Worm (Caenorhabditis elegans) whole organism, young adult: ENCODE data around the gene srz-60.

Source experiments
- B0035.1 ChIP-seq: sonication (generic microtip); optimal IDR thresholded peaks from 2 replicates; lab custom pipeline; 2016; ENCODE audit warnings: missing genetic modification characterization, mild to moderate bottlenecking, missing compliant biosample characterization, missing genotype, missing genetic modification reagents
- D2030.7 ChIP-seq: fragments of 200-800 bp; sonication (Bioruptor generic); IDR thresholded peaks from 2 replicates; pipeline ENCODE4 v1.3.6; 2022; ENCODE audit warnings: missing genetic modification reagents, missing genetic modification characterization, missing compliant biosample characterization
- F23B12.7 ChIP-seq: sonication (generic microtip); optimal IDR thresholded peaks from 2 replicates; lab custom pipeline; 2017; ENCODE audit warnings: missing genetic modification characterization, mild to moderate bottlenecking, missing compliant biosample characterization, antibody characterized with exemption, moderate library complexity; ENCODE audit not compliant: insufficient read depth
- F33H1.4 ChIP-seq: fragments of 200-800 bp; sonication (Bioruptor generic); IDR thresholded peaks from 2 replicates; pipeline ENCODE4 v1.3.6; 2022; ENCODE audit warnings: missing genetic modification reagents, missing genetic modification characterization, missing compliant biosample characterization
- F55B11.4 ChIP-seq: sonication (generic microtip); optimal IDR thresholded peaks from 2 replicates; lab custom pipeline; 2016; ENCODE audit warnings: missing compliant biosample characterization, missing genetic modification characterization, borderline replicate concordance; ENCODE audit not compliant: insufficient read depth
- K11D2.4 ChIP-seq: fragments of 200-800 bp; sonication (Bioruptor generic); IDR thresholded peaks from 2 replicates; pipeline ENCODE4 v1.3.6; 2022; ENCODE audit warnings: missing genetic modification reagents, missing genetic modification characterization, missing compliant biosample characterization
- T07F8.4 ChIP-seq: sonication (generic microtip); optimal IDR thresholded peaks from 2 replicates; lab custom pipeline; 2016; ENCODE audit warnings: mild to moderate bottlenecking, missing genetic modification characterization, moderate library complexity, missing compliant biosample characterization
- T26A5.8 ChIP-seq: sonication (generic microtip); optimal IDR thresholded peaks from 2 replicates; lab custom pipeline; 2016; ENCODE audit warnings: missing genetic modification characterization, missing compliant biosample characterization
- Y53F4B.3 ChIP-seq: fragments of 200-800 bp; sonication (Bioruptor generic); IDR thresholded peaks from 2 replicates; pipeline ENCODE4 v1.3.6; 2022; ENCODE audit warnings: missing genetic modification reagents, missing genetic modification characterization, missing compliant biosample characterization
- Y53G8AR.9 ChIP-seq: fragments of 200-800 bp; sonication (Bioruptor generic); conservative IDR thresholded peaks from 2 replicates; pipeline ENCODE4 v1.3.6; 2022; ENCODE audit warnings: missing genetic modification reagents, missing genetic modification characterization, missing compliant biosample characterization
- Y67H2A.10 ChIP-seq: fragments of 200-800 bp; sonication (Bioruptor generic); conservative IDR thresholded peaks from 2 replicates; pipeline ENCODE4 v1.3.6; 2022; ENCODE audit warnings: missing genetic modification reagents, missing genetic modification characterization, missing compliant biosample characterization
- Y79H2A.3 ChIP-seq: fragments of 200-800 bp; sonication (Bioruptor generic); conservative IDR thresholded peaks from 2 replicates; pipeline ENCODE4 v1.3.6; 2022; ENCODE audit warnings: missing genetic modification reagents, missing genetic modification characterization, missing compliant biosample characterization
- Y95B8A.8 ChIP-seq: fragments of 200-800 bp; sonication (Bioruptor generic); IDR thresholded peaks from 2 replicates; pipeline ENCODE4 v1.3.6; 2022; ENCODE audit warnings: missing genetic modification reagents, missing genetic modification characterization, missing compliant biosample characterization
- ama-1 ChIP-seq, 3 experiments: fragments of 150-350 bp in 1 of 3; sonication (generic microtip) in 2 of 3; optimal IDR thresholded peaks; 2 replicates each; lab custom pipeline; 2014 to 2018; ENCODE audit warnings: missing biosample characterization in 2 of 3, missing genetic modification characterization in 2 of 3, missing genetic modification reagents in 2 of 3
- atf-7 ChIP-seq: sonication (generic microtip); optimal IDR thresholded peaks from 2 replicates; lab custom pipeline; 2017; ENCODE audit warnings: mild to moderate bottlenecking, missing genetic modification characterization, missing compliant biosample characterization
- ccch-3 ChIP-seq: fragments of 200-800 bp; sonication (Bioruptor generic); optimal IDR thresholded peaks from 2 replicates; lab custom pipeline; 2018; ENCODE audit warnings: mild to moderate bottlenecking, missing genetic modification characterization, missing compliant biosample characterization
- cebp-1 ChIP-seq, 2 experiments: fragments of 200-800 bp in 1 of 2; sonication (Bioruptor generic) in 1 of 2; sonication (generic microtip) in 1 of 2; IDR thresholded peaks in 1 of 2; optimal IDR thresholded peaks in 1 of 2; 2 replicates each; pipeline versions ENCODE4 v1.3.6 to Lab custom; 2017 to 2022; ENCODE audit warnings: missing compliant biosample characterization in 2 of 2, missing genetic modification characterization in 2 of 2, mild to moderate bottlenecking in 1 of 2, missing genetic modification reagents in 1 of 2, moderate library complexity in 1 of 2
- cebp-2 ChIP-seq: fragments of 200-800 bp; sonication (Bioruptor generic); IDR thresholded peaks from 2 replicates; pipeline ENCODE4 v1.3.6; 2022; ENCODE audit warnings: missing genetic modification characterization, missing compliant biosample characterization
- ceh-100 ChIP-seq: fragments of 200-800 bp; sonication (Bioruptor generic); IDR thresholded peaks from 2 replicates; pipeline ENCODE4 v1.3.6; 2022; ENCODE audit warnings: missing genetic modification reagents, missing genetic modification characterization, missing compliant biosample characterization
- ceh-40 ChIP-seq: fragments of 200-800 bp; sonication (Bioruptor generic); IDR thresholded peaks from 2 replicates; pipeline ENCODE4 v1.3.6; 2022; ENCODE audit warnings: missing genetic modification characterization, missing compliant biosample characterization
- ceh-91 ChIP-seq: fragments of 200-800 bp; sonication (Bioruptor generic); IDR thresholded peaks from 2 replicates; pipeline ENCODE4 v1.3.6; 2022; ENCODE audit warnings: missing genetic modification reagents, missing genetic modification characterization, missing compliant biosample characterization
- egl-44 ChIP-seq: fragments of 200-800 bp; sonication (Bioruptor generic); IDR thresholded peaks from 2 replicates; pipeline ENCODE4 v1.3.6; 2022; ENCODE audit warnings: missing genetic modification reagents, missing genetic modification characterization, missing compliant biosample characterization
- fkh-3 ChIP-seq: sonication (generic microtip); optimal IDR thresholded peaks from 2 replicates; lab custom pipeline; 2016; ENCODE audit warnings: mild to moderate bottlenecking, missing genetic modification characterization, missing compliant biosample characterization
- gei-17 ChIP-seq: fragments of 200-800 bp; sonication (Bioruptor generic); optimal IDR thresholded peaks from 2 replicates; lab custom pipeline; 2018; ENCODE audit warnings: mild to moderate bottlenecking, missing genetic modification characterization, missing compliant biosample characterization
- hlh-12 ChIP-seq: sonication (generic microtip); optimal IDR thresholded peaks from 2 replicates; lab custom pipeline; 2016; ENCODE audit warnings: missing genetic modification characterization, missing compliant biosample characterization
- hrde-1 ChIP-seq: sonication (generic microtip); optimal IDR thresholded peaks from 2 replicates; lab custom pipeline; 2016; ENCODE audit warnings: missing genetic modification characterization, mild to moderate bottlenecking, missing compliant biosample characterization, moderate library complexity, missing genotype, missing genetic modification reagents, borderline replicate concordance
- lin-26 ChIP-seq: fragments of 200-800 bp; sonication (Bioruptor generic); IDR thresholded peaks from 2 replicates; pipeline ENCODE4 v1.3.6; 2022; ENCODE audit warnings: missing genetic modification reagents, missing genetic modification characterization, missing compliant biosample characterization
- lin-40 ChIP-seq: sonication (generic microtip); optimal IDR thresholded peaks from 2 replicates; lab custom pipeline; 2016; ENCODE audit warnings: missing genetic modification characterization, mild to moderate bottlenecking, missing compliant biosample characterization, missing genotype, missing genetic modification reagents
- lin-54 ChIP-seq: fragments of 200-800 bp; sonication (Bioruptor generic); optimal IDR thresholded peaks from 2 replicates; lab custom pipeline; 2018; ENCODE audit warnings: mild to moderate bottlenecking, missing genetic modification characterization, missing compliant biosample characterization
- lir-1 ChIP-seq: fragments of 200-800 bp; sonication (Bioruptor generic); conservative IDR thresholded peaks from 2 replicates; pipeline ENCODE4 v1.3.6; 2022; ENCODE audit warnings: missing genetic modification reagents, missing genetic modification characterization, missing compliant biosample characterization
- lsl-1 ChIP-seq: fragments of 200-800 bp; sonication (Bioruptor generic); optimal IDR thresholded peaks from 2 replicates; lab custom pipeline; 2018; ENCODE audit warnings: mild to moderate bottlenecking, missing genetic modification characterization, moderate library complexity, missing compliant biosample characterization
- madf-6 ChIP-seq: fragments of 200-800 bp; sonication (Bioruptor generic); IDR thresholded peaks from 2 replicates; pipeline ENCODE4 v1.3.6; 2022; ENCODE audit warnings: missing genetic modification reagents, missing genetic modification characterization, missing compliant biosample characterization
- mxl-1 ChIP-seq: sonication (generic microtip); optimal IDR thresholded peaks from 2 replicates; lab custom pipeline; 2016; ENCODE audit warnings: missing genetic modification characterization, missing compliant biosample characterization
- nfya-1 ChIP-seq: sonication (generic microtip); optimal IDR thresholded peaks from 2 replicates; lab custom pipeline; 2017; ENCODE audit warnings: antibody characterized with exemption, missing compliant biosample characterization, missing genetic modification characterization, borderline replicate concordance; ENCODE audit not compliant: insufficient read depth
- nfya-2 ChIP-seq: fragments of 200-800 bp; sonication (Bioruptor generic); IDR thresholded peaks from 2 replicates; pipeline ENCODE4 v1.3.6; 2022; ENCODE audit warnings: missing genetic modification reagents, missing genetic modification characterization, missing compliant biosample characterization
- nhr-120 ChIP-seq: fragments of 200-800 bp; sonication (Bioruptor generic); IDR thresholded peaks from 2 replicates; pipeline ENCODE4 v1.3.6; 2022; ENCODE audit warnings: missing genetic modification characterization, missing compliant biosample characterization
- nhr-27 ChIP-seq: fragments of 200-800 bp; sonication (Bioruptor generic); optimal IDR thresholded peaks from 2 replicates; lab custom pipeline; 2018; ENCODE audit warnings: mild to moderate bottlenecking, missing genetic modification characterization, moderate library complexity, missing compliant biosample characterization
- nhr-80 ChIP-seq: sonication (generic microtip); optimal IDR thresholded peaks from 2 replicates; lab custom pipeline; 2016; ENCODE audit warnings: missing genetic modification characterization, missing compliant biosample characterization
- rec-8 ChIP-seq, 2 experiments: sonication (generic microtip); optimal IDR thresholded peaks; 2 replicates each; lab custom pipeline; 2016; ENCODE audit warnings: mild to moderate bottlenecking in 2 of 2, missing genetic modification characterization in 2 of 2, missing genetic modification reagents in 2 of 2, missing genotype in 2 of 2, missing biosample characterization in 1 of 2, missing compliant biosample characterization in 1 of 2, moderate library complexity in 1 of 2
- snpc-1.1 ChIP-seq: sonication (generic microtip); optimal IDR thresholded peaks from 2 replicates; lab custom pipeline; 2017; ENCODE audit warnings: missing genetic modification characterization, mild to moderate bottlenecking, missing compliant biosample characterization, antibody characterized with exemption, moderate library complexity, missing genotype, missing genetic modification reagents; ENCODE audit not compliant: insufficient read depth
- snpc-3.4 ChIP-seq: sonication (generic microtip); optimal IDR thresholded peaks from 2 replicates; lab custom pipeline; 2017; ENCODE audit warnings: missing genetic modification characterization, mild to moderate bottlenecking, missing compliant biosample characterization, antibody characterized with exemption, moderate library complexity, missing genotype, missing genetic modification reagents
- somi-1 ChIP-seq: fragments of 200-800 bp; sonication (Bioruptor generic); optimal IDR thresholded peaks from 2 replicates; lab custom pipeline; 2018; ENCODE audit warnings: mild to moderate bottlenecking, missing genetic modification characterization, missing compliant biosample characterization
- tbx-9 ChIP-seq: sonication (generic microtip); optimal IDR thresholded peaks from 2 replicates; lab custom pipeline; 2016; ENCODE audit warnings: borderline replicate concordance, missing genetic modification characterization, inconsistent platforms, missing compliant biosample characterization
- unc-130 ChIP-seq: sonication (generic microtip); optimal IDR thresholded peaks from 2 replicates; lab custom pipeline; 2016; ENCODE audit warnings: missing genetic modification reagents, missing genetic modification characterization, missing compliant biosample characterization
- xnd-1 ChIP-seq: sonication (generic microtip); optimal IDR thresholded peaks from 2 replicates; lab custom pipeline; 2016; ENCODE audit warnings: missing genotype, missing genetic modification reagents, missing genetic modification characterization, missing compliant biosample characterization
- ztf-26 ChIP-seq: sonication (generic microtip); optimal IDR thresholded peaks from 2 replicates; lab custom pipeline; 2017; ENCODE audit warnings: missing genetic modification characterization, missing compliant biosample characterization
- ztf-3 ChIP-seq: fragments of 200-800 bp; sonication (Bioruptor generic); optimal IDR thresholded peaks from 2 replicates; lab custom pipeline; 2018; ENCODE audit warnings: mild to moderate bottlenecking, missing genetic modification characterization, missing compliant biosample characterization

The srz-60 gene

ce11 chrIV:3384593-3384992, 44.1 kb upstream of the srz-60 start (continued):
- TF ChIP-seq ceh-91 (GFP tag; lab: Robert Waterston, UW) (no peak), hrde-1 (tag; lab: Kevin White, UChicago) (no peak), nhr-80 (tag; lab: Kevin White, UChicago) (peak; percentile 72), ceh-100 (GFP tag; lab: Robert Waterston, UW) (peak; percentile 31; the same call in 1 of the 2 replicates), madf-6 (peak; percentile 18; the same call in 1 of the 2 replicates), lin-26 (GFP tag; lab: Robert Waterston, UW) (peak; percentile 63; the same call in 1 of the 2 replicates), ztf-3 (GFP tag; lab: Kevin White, UChicago) (peak; percentile 78), lin-54 (GFP tag; lab: Kevin White, UChicago) (peak; percentile 80), F33H1.4 (GFP tag; lab: Robert Waterston, UW) (0 out of 2 replicates have a peak, but pooled peaks have one; percentile 40), Y95B8A.8 (GFP tag; lab: Robert Waterston, UW) (no peak), Y67H2A.10 (GFP tag; lab: Robert Waterston, UW) (peak; percentile 59), ceh-40 (GFP tag; lab: Robert Waterston, UW) (no peak), snpc-1.1 (tag; lab: Kevin White, UChicago) (no peak), Y53F4B.3 (no peak), hlh-12 (no peak), unc-130 (GFP tag; lab: Kevin White, UChicago) (no peak), cebp-2 (no peak), egl-44 (GFP tag; lab: Robert Waterston, UW) (0 out of 2 replicates have a peak, but pooled peaks have one; percentile 58), nhr-27 (tag; lab: Kevin White, UChicago) (no peak), Y79H2A.3 (GFP tag; lab: Robert Waterston, UW) (no peak), D2030.7 (GFP tag; lab: Robert Waterston, UW) (no peak), ama-1 (optimal IDR thresholded peaks at IDR 0.05; lab: Kevin White, UChicago) (no peak), ama-1 (GFP tag; optimal IDR thresholded peaks at IDR 0.05; lab: Kevin White, UChicago) (no peak), B0035.1 (tag; lab: Kevin White, UChicago) (peak; percentile 37), mxl-1 (no peak), gei-17 (peak; percentile 71), lsl-1 (GFP tag; lab: Kevin White, UChicago) (peak; percentile 26), nfya-2 (GFP tag; lab: Robert Waterston, UW) (no peak), nfya-1 (no peak), F23B12.7 (tag; lab: Kevin White, UChicago) (no peak), T26A5.8 (tag; lab: Kevin White, UChicago) (no peak), Y53G8AR.9 (GFP tag; lab: Robert Waterston, UW) (peak; percentile 88), fkh-3 (tag; lab: Kevin White, UChicago) (no peak), cebp-1 (GFP tag; IDR thresholded peaks at IDR 0.05; lab: Robert Waterston, UW) (peak; percentile 64), cebp-1 (tag; optimal IDR thresholded peaks at IDR 0.05; lab: Kevin White, UChicago) (peak; percentile 90), tbx-9 (no peak), nhr-120 (GFP tag; lab: Robert Waterston, UW) (no peak), xnd-1 (tag; lab: Kevin White, UChicago) (no peak), K11D2.4 (GFP tag; lab: Robert Waterston, UW) (peak; percentile 85), ztf-26 (peak; percentile 73), F55B11.4 (no peak), ccch-3 (no peak), lir-1 (GFP tag; lab: Robert Waterston, UW) (peak; percentile 67), rec-8 (tag; optimal IDR thresholded peaks at IDR 0.05; lab: Kevin White, UChicago) (no peak), T07F8.4 (tag; lab: Kevin White, UChicago) (no peak), snpc-3.4 (tag; lab: Kevin White, UChicago) (no peak), atf-7 (tag; lab: Kevin White, UChicago) (peak; percentile 83), lin-40 (tag; lab: Kevin White, UChicago) (peak; percentile 90), somi-1 (GFP tag; lab: Kevin White, UChicago) (peak; percentile 61)
